Worm (Caenorhabditis elegans) whole organism, L1 larva: Measurements from ENCODE around the gene nhr-71.

Experiments
- C16A3.4 ChIP-seq: fragments of 150-350 bp; optimal IDR thresholded peaks from 2 replicates; lab custom pipeline; 2014; ENCODE audit warnings: missing biosample characterization, missing genetic modification characterization
- F16B12.6 ChIP-seq: fragments of 150-350 bp; optimal IDR thresholded peaks from 2 replicates; lab custom pipeline; 2014; ENCODE audit warnings: missing biosample characterization, missing genetic modification characterization
- Y116A8C.19 ChIP-seq: sonication (generic microtip); optimal IDR thresholded peaks from 2 replicates; lab custom pipeline; 2016; ENCODE audit warnings: missing compliant biosample characterization, missing genetic modification characterization, borderline replicate concordance
- aly-2 ChIP-seq: fragments of 150-350 bp; optimal IDR thresholded peaks from 2 replicates; lab custom pipeline; 2014; ENCODE audit warnings: missing biosample characterization, missing genetic modification characterization
- ama-1 ChIP-seq: fragments of 150-350 bp; optimal IDR thresholded peaks from 2 replicates; lab custom pipeline; 2014
- ceh-63 ChIP-seq: fragments of 200-800 bp; sonication (Bioruptor generic); optimal IDR thresholded peaks from 2 replicates; lab custom pipeline; 2018; ENCODE audit warnings: mild to moderate bottlenecking, missing genetic modification characterization, missing compliant biosample characterization
- ceh-8 ChIP-seq: fragments of 200-800 bp; sonication (Bioruptor generic); optimal IDR thresholded peaks from 2 replicates; lab custom pipeline; 2018; ENCODE audit warnings: mild to moderate bottlenecking, missing genetic modification characterization, moderate library complexity, missing compliant biosample characterization
- ceh-82 ChIP-seq, 3 experiments: fragments of 150-350 bp in 1 of 3; sonication (generic microtip) in 2 of 3; optimal IDR thresholded peaks; 2 replicates each; lab custom pipeline; 2014 to 2017; ENCODE audit warnings: missing biosample characterization in 3 of 3, missing genetic modification characterization in 3 of 3
- efl-1 ChIP-seq, 4 experiments: fragments of 150-350 bp; optimal IDR thresholded peaks in 3 of 4; peaks in 1 of 4; 1 replicate in 1 of 4; 2 replicates in 3 of 4; lab custom pipeline; 2014; ENCODE audit warnings: missing biosample characterization in 2 of 4, missing genetic modification characterization in 2 of 4, missing genetic modification reagents in 2 of 4
- elt-3 ChIP-seq, 6 experiments: fragments of 150-350 bp in 1 of 6; sonication (generic microtip); optimal IDR thresholded peaks; 2 replicates each; lab custom pipeline; 2017 to 2018; ENCODE audit warnings: missing biosample characterization in 6 of 6, missing genetic modification characterization in 6 of 6, inconsistent platforms in 1 of 6
- ets-5 ChIP-seq: fragments of 200-800 bp; sonication (Bioruptor generic); IDR thresholded peaks from 2 replicates; pipeline ENCODE4 v1.3.6; 2022; ENCODE audit warnings: missing genetic modification characterization, missing compliant biosample characterization
- fkh-10 ChIP-seq: sonication (generic microtip); optimal IDR thresholded peaks from 2 replicates; lab custom pipeline; 2017; ENCODE audit warnings: missing biosample characterization, missing genetic modification reagents, missing genetic modification characterization
- grh-1 ChIP-seq: fragments of 200-800 bp; sonication (Bioruptor generic); IDR thresholded peaks from 2 replicates; pipeline ENCODE4 v1.3.6; 2022; ENCODE audit warnings: missing genetic modification reagents, missing genetic modification characterization, missing compliant biosample characterization
- hlh-4 ChIP-seq: sonication (generic microtip); optimal IDR thresholded peaks from 2 replicates; lab custom pipeline; 2016; ENCODE audit warnings: mild to moderate bottlenecking, missing genetic modification characterization, missing compliant biosample characterization
- irx-1 ChIP-seq: sonication (generic microtip); optimal IDR thresholded peaks from 2 replicates; lab custom pipeline; 2016; ENCODE audit warnings: missing genetic modification characterization, missing compliant biosample characterization
- isw-1 ChIP-seq: fragments of 200-800 bp; sonication (Bioruptor generic); IDR thresholded peaks from 2 replicates; pipeline ENCODE4 v1.3.6; 2022; ENCODE audit warnings: missing genetic modification characterization, missing compliant biosample characterization
- jun-1 ChIP-seq: fragments of 150-350 bp; optimal IDR thresholded peaks from 2 replicates; lab custom pipeline; 2014; ENCODE audit warnings: missing biosample characterization, missing genetic modification reagents, missing genetic modification characterization
- lin-14 ChIP-seq: fragments of 200-800 bp; sonication (Bioruptor generic); optimal IDR thresholded peaks from 2 replicates; lab custom pipeline; 2018; ENCODE audit warnings: mild to moderate bottlenecking, missing genetic modification characterization, moderate library complexity, missing compliant biosample characterization
- lin-15B ChIP-seq: fragments of 150-350 bp; sonication (generic microtip); optimal IDR thresholded peaks from 3 replicates; lab custom pipeline; 2014; ENCODE audit warnings: missing biosample characterization, missing genetic modification characterization
- lin-39 ChIP-seq: fragments of 150-350 bp; optimal IDR thresholded peaks from 2 replicates; lab custom pipeline; 2014; ENCODE audit warnings: missing biosample characterization, missing genetic modification reagents, missing genetic modification characterization
- lir-3 ChIP-seq: sonication (generic microtip); optimal IDR thresholded peaks from 2 replicates; lab custom pipeline; 2016; ENCODE audit warnings: mild to moderate bottlenecking, missing genetic modification characterization, moderate library complexity, missing compliant biosample characterization; ENCODE audit not compliant: poor library complexity
- lsy-2 ChIP-seq, 2 experiments: fragments of 150-350 bp; optimal IDR thresholded peaks; 2 replicates each; lab custom pipeline; 2014; ENCODE audit warnings: missing biosample characterization in 2 of 2, missing genetic modification characterization in 2 of 2
- mdl-1 ChIP-seq, 2 experiments: fragments of 150-350 bp; optimal IDR thresholded peaks; 2 replicates each; lab custom pipeline; 2014 to 2017; ENCODE audit warnings: missing biosample characterization in 2 of 2, missing genetic modification characterization in 2 of 2, inconsistent platforms in 1 of 2
- mef-2 ChIP-seq: fragments of 150-350 bp; optimal IDR thresholded peaks from 2 replicates; lab custom pipeline; 2014; ENCODE audit warnings: missing biosample characterization, missing genetic modification characterization
- mep-1 ChIP-seq: fragments of 150-350 bp; optimal IDR thresholded peaks from 2 replicates; lab custom pipeline; 2014; ENCODE audit warnings: missing biosample characterization, missing genetic modification characterization
- nhr-12 ChIP-seq: sonication (generic microtip); optimal IDR thresholded peaks from 2 replicates; lab custom pipeline; 2017; ENCODE audit warnings: missing biosample characterization, missing genetic modification characterization
- nhr-19 ChIP-seq: fragments of 200-800 bp; sonication (Bioruptor generic); conservative IDR thresholded peaks from 2 replicates; pipeline ENCODE4 v1.3.6; 2022; ENCODE audit warnings: missing genetic modification characterization, missing compliant biosample characterization
- nhr-20 ChIP-seq: sonication (generic microtip); optimal IDR thresholded peaks from 2 replicates; lab custom pipeline; 2016; ENCODE audit warnings: mild to moderate bottlenecking, missing genetic modification characterization, missing compliant biosample characterization
- nhr-28 ChIP-seq: fragments of 150-350 bp; optimal IDR thresholded peaks from 2 replicates; lab custom pipeline; 2014; ENCODE audit warnings: missing biosample characterization, missing genetic modification characterization
- nhr-71 ChIP-seq: sonication (generic microtip); optimal IDR thresholded peaks from 2 replicates; lab custom pipeline; 2016; ENCODE audit warnings: mild to moderate bottlenecking, missing genetic modification characterization, moderate library complexity, missing compliant biosample characterization
- nhr-76 ChIP-seq: sonication (generic microtip); optimal IDR thresholded peaks from 2 replicates; lab custom pipeline; 2017; ENCODE audit warnings: missing biosample characterization, missing genetic modification characterization
- nhr-77 ChIP-seq: fragments of 150-350 bp; optimal IDR thresholded peaks from 2 replicates; lab custom pipeline; 2014; ENCODE audit warnings: missing biosample characterization, missing genetic modification characterization
- nhr-90 ChIP-seq: sonication (generic microtip); optimal IDR thresholded peaks from 2 replicates; lab custom pipeline; 2016; ENCODE audit warnings: mild to moderate bottlenecking, missing genetic modification characterization, missing compliant biosample characterization; ENCODE audit not compliant: poor library complexity
- pag-3 ChIP-seq: sonication (generic microtip); optimal IDR thresholded peaks from 2 replicates; lab custom pipeline; 2017; ENCODE audit warnings: missing genetic modification characterization, mild to moderate bottlenecking, missing compliant biosample characterization, antibody characterized with exemption, borderline replicate concordance; ENCODE audit not compliant: insufficient read depth
- pqm-1 ChIP-seq: sonication (generic microtip); optimal IDR thresholded peaks from 3 replicates; lab custom pipeline; 2017; ENCODE audit warnings: missing biosample characterization, missing genetic modification characterization
- rnt-1 ChIP-seq: sonication (generic microtip); optimal IDR thresholded peaks from 2 replicates; lab custom pipeline; 2016; ENCODE audit warnings: mild to moderate bottlenecking, missing genetic modification characterization, moderate library complexity, missing compliant biosample characterization
- snu-23 ChIP-seq: sonication (generic microtip); optimal IDR thresholded peaks from 2 replicates; lab custom pipeline; 2016; ENCODE audit warnings: missing genetic modification characterization, missing compliant biosample characterization
- sptf-1 ChIP-seq: fragments of 150-350 bp; optimal IDR thresholded peaks from 2 replicates; lab custom pipeline; 2014; ENCODE audit warnings: missing biosample characterization, missing genetic modification characterization
- sup-37 ChIP-seq: fragments of 200-800 bp; sonication (Bioruptor generic); optimal IDR thresholded peaks from 2 replicates; lab custom pipeline; 2018; ENCODE audit warnings: mild to moderate bottlenecking, missing genetic modification characterization, missing compliant biosample characterization
- swsn-7 ChIP-seq: sonication (generic microtip); optimal IDR thresholded peaks from 2 replicates; lab custom pipeline; 2016; ENCODE audit warnings: missing genetic modification characterization, missing compliant biosample characterization
- tlp-1 ChIP-seq: fragments of 150-350 bp; optimal IDR thresholded peaks from 2 replicates; lab custom pipeline; 2014; ENCODE audit warnings: missing biosample characterization, missing genetic modification characterization
- unc-130 ChIP-seq: fragments of 150-350 bp; optimal IDR thresholded peaks from 2 replicates; lab custom pipeline; 2017; ENCODE audit warnings: missing biosample characterization, missing genetic modification characterization, inconsistent platforms
- unc-98 ChIP-seq: fragments of 200-800 bp; sonication (Bioruptor generic); IDR thresholded peaks from 2 replicates; pipeline ENCODE4 v1.3.6; 2022; ENCODE audit warnings: missing genetic modification characterization, missing compliant biosample characterization
- vab-15 ChIP-seq: sonication (generic microtip); optimal IDR thresholded peaks from 2 replicates; lab custom pipeline; 2017; ENCODE audit warnings: missing genotype, mild to moderate bottlenecking, missing genetic modification characterization, missing compliant biosample characterization
- ztf-11 ChIP-seq, 2 experiments: sonication (generic microtip); optimal IDR thresholded peaks; 2 replicates each; lab custom pipeline; 2016 to 2017; ENCODE audit warnings: missing genetic modification characterization in 2 of 2, missing biosample characterization in 1 of 2, missing compliant biosample characterization in 1 of 2

The nhr-71 gene

ce11 chrX:13746661-13747365 lies at the start of gene nhr-71:
Gene nhr-71, plus strand, starts transcription at chrX:13747315.
- TF ChIP-seq unc-130 (tag; lab: Kevin White, UChicago): no peak
- TF ChIP-seq swsn-7: no peak
- no peak for TF ChIP-seq lin-39
- TF ChIP-seq nhr-12 (tag; lab: Kevin White, UChicago): no peak
- no peak for TF ChIP-seq unc-98
- no peak for TF ChIP-seq fkh-10 (GFP tag; lab: Kevin White, UChicago)
- no peak for TF ChIP-seq ceh-8 (GFP tag; lab: Kevin White, UChicago)
- no peak for TF ChIP-seq pqm-1 (tag; lab: Kevin White, UChicago)
- no peak for TF ChIP-seq Y116A8C.19 (tag; lab: Kevin White, UChicago)
- TF ChIP-seq nhr-28 (tag; lab: Kevin White, UChicago): no peak
- TF ChIP-seq elt-3 (tag; optimal IDR thresholded peaks at IDR 0.05; lab: Kevin White, UChicago): no peak
- TF ChIP-seq snu-23 (GFP tag; lab: Kevin White, UChicago): peak; percentile 20
- no peak for TF ChIP-seq grh-1 (GFP tag; lab: Robert Waterston, UW)
- no peak for TF ChIP-seq pag-3 (tag; lab: Kevin White, UChicago)
- no peak for TF ChIP-seq ceh-63 (GFP tag; lab: Kevin White, UChicago)
- no peak for TF ChIP-seq aly-2 (tag; lab: Kevin White, UChicago)
- no peak for TF ChIP-seq efl-1 (optimal IDR thresholded peaks at IDR 0.05; lab: Kevin White, UChicago)
- no peak for TF ChIP-seq efl-1 (GFP tag; optimal IDR thresholded peaks at IDR 0.05 in 1 of 2; lab: Kevin White, UChicago)
- TF ChIP-seq mdl-1 (tag; optimal IDR thresholded peaks at IDR 0.05; lab: Kevin White, UChicago): peak in 1 of 2 experiments; percentile 2
- no peak for TF ChIP-seq jun-1 (tag; lab: Kevin White, UChicago)
- no peak for TF ChIP-seq mep-1 (tag; lab: Kevin White, UChicago)
- no peak for TF ChIP-seq nhr-76 (tag; lab: Kevin White, UChicago)
- peak; percentile 26 for TF ChIP-seq nhr-20 (tag; lab: Kevin White, UChicago)
- no peak for TF ChIP-seq hlh-4 (tag; lab: Kevin White, UChicago)
- peak; percentile 66 for TF ChIP-seq nhr-71 (tag; lab: Kevin White, UChicago)

ce11 chrX:13697520-13697919 lies 49.6 kb upstream of the nhr-71 start:
- TF ChIP-seq mdl-1 (tag; optimal IDR thresholded peaks at IDR 0.05; lab: Kevin White, UChicago) (no peak), ets-5 (no peak)

ce11 chrX:13700642-13701233 lies 46.4 kb upstream of the nhr-71 start:
- TF ChIP-seq ceh-82 (tag; optimal IDR thresholded peaks at IDR 0.05; lab: Kevin White, UChicago): peak; percentile 98 to 100 (median 99)
- TF ChIP-seq mdl-1 (tag; optimal IDR thresholded peaks at IDR 0.05; lab: Kevin White, UChicago): peak; percentile 21 to 96
- peak; percentile 95 for TF ChIP-seq sup-37 (GFP tag; lab: Kevin White, UChicago)
- peak; percentile 100 for TF ChIP-seq jun-1 (tag; lab: Kevin White, UChicago)
- TF ChIP-seq ztf-11 (tag; optimal IDR thresholded peaks at IDR 0.05; lab: Kevin White, UChicago): peak; percentile 93 to 97
- TF ChIP-seq mef-2 (tag; lab: Kevin White, UChicago): peak; percentile 96
- TF ChIP-seq rnt-1 (tag; lab: Kevin White, UChicago): peak; percentile 100
- peak; percentile 92 for TF ChIP-seq isw-1 (GFP tag; lab: Robert Waterston, UW)
- peak; percentile 100 for TF ChIP-seq nhr-90 (tag; lab: Kevin White, UChicago)
- peak; percentile 99 for TF ChIP-seq nhr-77 (tag; lab: Kevin White, UChicago)
- peak; percentile 100 for TF ChIP-seq snu-23 (GFP tag; lab: Kevin White, UChicago)
- TF ChIP-seq ceh-63 (GFP tag; lab: Kevin White, UChicago): peak; percentile 99
- TF ChIP-seq lir-3 (tag; lab: Kevin White, UChicago): peak; percentile 96
- TF ChIP-seq C16A3.4: peak; percentile 99
- TF ChIP-seq Y116A8C.19 (tag; lab: Kevin White, UChicago): no peak
- peak; percentile 99 for TF ChIP-seq swsn-7
- TF ChIP-seq pqm-1 (tag; lab: Kevin White, UChicago): peak; percentile 36
- peak; percentile 25 for TF ChIP-seq F16B12.6 (tag; lab: Kevin White, UChicago)
- peak; percentile 88 to 94 for TF ChIP-seq efl-1 (optimal IDR thresholded peaks at IDR 0.05; lab: Kevin White, UChicago)
- peak; percentile 47 to 98 for TF ChIP-seq efl-1 (GFP tag; optimal IDR thresholded peaks at IDR 0.05 in 1 of 2; lab: Kevin White, UChicago)
- TF ChIP-seq lsy-2 (tag; optimal IDR thresholded peaks at IDR 0.05; lab: Kevin White, UChicago): peak; percentile 95
- TF ChIP-seq sptf-1 (tag; lab: Kevin White, UChicago): no peak
- peak; percentile 100 for TF ChIP-seq irx-1
- TF ChIP-seq lin-14 (GFP tag; lab: Kevin White, UChicago): peak; percentile 98
- peak; percentile 51 for TF ChIP-seq lin-15B
- no peak for TF ChIP-seq tlp-1 (tag; lab: Kevin White, UChicago)
- peak; percentile 73 for TF ChIP-seq vab-15
- TF ChIP-seq nhr-19 (GFP tag; lab: Robert Waterston, UW): peak; percentile 99
- peak; percentile 49 for TF ChIP-seq ama-1 (lab: Kevin White, UChicago)
- TF ChIP-seq nhr-71 (tag; lab: Kevin White, UChicago): peak; percentile 99
